Fruit fly (Drosophila melanogaster): ENCODE data around the gene MME1.
A peak's percentile ranks its signal among the peaks of the same experiment; 100 is the strongest.

The MME1 gene

dm6 chr2L:7051740-7052139 is 24.4 kb downstream of the MME1 start:
- no peak for TF ChIP-seq toe (GFP tag; optimal IDR thresholded peaks at IDR 0.05)
- TF ChIP-seq CG12768 (GFP tag; optimal IDR thresholded peaks at IDR 0.05): no peak
- TF ChIP-seq kay (GFP tag; ENCODE audit: borderline replicate concordance): no peak

dm6 chr2L:7056189-7056926 is 29.0 kb downstream of the MME1 start, which contains the start of gene Mnn1:
TSS of gene Mnn1 (plus strand) at chr2L:7056301.
- TF ChIP-seq CG7045 (GFP tag; optimal IDR thresholded peaks at IDR 0.05): peak; percentile 36
- peak; percentile 49 for TF ChIP-seq CG14711 (tag; optimal IDR thresholded peaks at IDR 0.05)
- peak; percentile 42 for TF ChIP-seq tj (GFP tag; optimal IDR thresholded peaks at IDR 0.05)
- no peak for TF ChIP-seq CG5204 (GFP tag; optimal IDR thresholded peaks at IDR 0.05)
- peak; percentile 40 for TF ChIP-seq CG12768 (GFP tag; optimal IDR thresholded peaks at IDR 0.05)
- peak; percentile 79 for TF ChIP-seq Crg-1 (GFP tag; optimal IDR thresholded peaks at IDR 0.05)
- peak; percentile 52 for TF ChIP-seq Clk (GFP tag; optimal IDR thresholded peaks at IDR 0.05)
- TF ChIP-seq CG1620 (GFP tag; optimal IDR thresholded peaks at IDR 0.05): peak; percentile 72
- TF ChIP-seq ovo (GFP tag; optimal IDR thresholded peaks at IDR 0.05): peak; percentile 16
- TF ChIP-seq cic (GFP tag; optimal IDR thresholded peaks at IDR 0.05): peak; percentile 90
- no peak for TF ChIP-seq toe (GFP tag; optimal IDR thresholded peaks at IDR 0.05)
- peak; percentile 100 for TF ChIP-seq Mnt (GFP tag; optimal IDR thresholded peaks at IDR 0.05)
- TF ChIP-seq CG33017 (tag; optimal IDR thresholded peaks at IDR 0.05): peak; percentile 2
- peak; percentile 63 for TF ChIP-seq CG11617 (GFP tag; optimal IDR thresholded peaks at IDR 0.05)
- TF ChIP-seq kay (GFP tag; ENCODE audit: borderline replicate concordance): no peak
- TF ChIP-seq Hr96 (GFP tag; optimal IDR thresholded peaks at IDR 0.05): no peak
- TF ChIP-seq cnc (optimal IDR thresholded peaks at IDR 0.05): no peak
- peak; percentile 57 for TF ChIP-seq CG7101 (tag; optimal IDR thresholded peaks at IDR 0.05)
- TF ChIP-seq pad (GFP tag; optimal IDR thresholded peaks at IDR 0.05): peak; percentile 70
- TF ChIP-seq bab1 (GFP tag; optimal IDR thresholded peaks at IDR 0.05): peak; percentile 77

dm6 chr2L:7060751-7061150 is 33.4 kb downstream of the MME1 start, which contains the start of gene Mst27D:
TSS of gene Mst27D (minus strand) at chr2L:7060851.
- TF ChIP-seq Clk (GFP tag; optimal IDR thresholded peaks at IDR 0.05) (no peak), Hr96 (GFP tag; optimal IDR thresholded peaks at IDR 0.05) (no peak), cic (GFP tag; optimal IDR thresholded peaks at IDR 0.05) (no peak)

- TF ChIP-seq cnc (optimal IDR thresholded peaks at IDR 0.05) (peak; percentile 80 to 88), CG33017 (tag; optimal IDR thresholded peaks at IDR 0.05) (no peak)
Observed at dm6 chr2L:7063721-7064179, 36.4 kb downstream of the MME1 start, which contains the start of gene Sem1. TSS of gene Sem1 (plus strand) at chr2L:7063986.

- TF ChIP-seq CG11617 (GFP tag; optimal IDR thresholded peaks at IDR 0.05) (no peak), toe (GFP tag; optimal IDR thresholded peaks at IDR 0.05) (no peak), Mnt (GFP tag; optimal IDR thresholded peaks at IDR 0.05) (no peak), Clk (GFP tag; optimal IDR thresholded peaks at IDR 0.05) (no peak), Hr96 (GFP tag; optimal IDR thresholded peaks at IDR 0.05) (no peak), kay (GFP tag; ENCODE audit: borderline replicate concordance) (no peak)
Observed at dm6 chr2L:7065687-7066086, 38.4 kb downstream of the MME1 start, which contains the start of gene Nuf2. TSS of gene Nuf2 (minus strand) at chr2L:7065837.

DNA sequence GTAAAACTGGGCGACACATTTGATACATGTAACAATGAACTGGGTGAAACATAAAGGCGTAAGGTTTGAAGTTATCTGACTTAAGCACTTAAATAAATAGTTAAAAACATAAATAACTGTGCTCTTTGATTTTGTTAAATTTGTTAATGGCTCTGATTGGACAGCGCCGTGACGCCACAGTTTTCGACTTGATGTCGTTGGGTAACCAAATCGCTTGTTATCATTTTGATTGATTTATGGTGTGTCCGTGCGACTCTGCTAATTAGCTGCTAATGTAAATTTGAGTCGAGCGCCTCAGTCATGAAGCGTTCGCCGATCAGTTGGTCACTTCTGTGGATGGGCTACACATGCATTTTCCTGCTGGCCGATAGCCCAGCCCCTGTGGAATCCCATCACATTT is 40.4 kb downstream of the MME1 start, which contains the start of gene Ugt307A1:
Gene Ugt307A1, plus strand, starts transcription at position 301 of the 400 bp plus-strand sequence.
- TF ChIP-seq CG12768 (GFP tag; optimal IDR thresholded peaks at IDR 0.05): no peak
- no peak for TF ChIP-seq CG33017 (tag; optimal IDR thresholded peaks at IDR 0.05)
- TF ChIP-seq tj (GFP tag; optimal IDR thresholded peaks at IDR 0.05): no peak
- no peak for TF ChIP-seq CG11617 (GFP tag; optimal IDR thresholded peaks at IDR 0.05)
- no peak for TF ChIP-seq CG7045 (GFP tag; optimal IDR thresholded peaks at IDR 0.05)
- no peak for TF ChIP-seq Crg-1 (GFP tag; optimal IDR thresholded peaks at IDR 0.05)
- no peak for TF ChIP-seq cic (GFP tag; optimal IDR thresholded peaks at IDR 0.05)
- TF ChIP-seq CG14711 (tag; optimal IDR thresholded peaks at IDR 0.05): no peak
- TF ChIP-seq kay (GFP tag; ENCODE audit: borderline replicate concordance): no peak
- no peak for TF ChIP-seq Clk (GFP tag; optimal IDR thresholded peaks at IDR 0.05)
- TF ChIP-seq ovo (GFP tag; optimal IDR thresholded peaks at IDR 0.05): no peak
- TF ChIP-seq Mnt (GFP tag; optimal IDR thresholded peaks at IDR 0.05): no peak
- TF ChIP-seq bab1 (GFP tag; optimal IDR thresholded peaks at IDR 0.05): no peak
- no peak for TF ChIP-seq cnc (optimal IDR thresholded peaks at IDR 0.05)

- TF ChIP-seq cnc (optimal IDR thresholded peaks at IDR 0.05): no peak
- no peak for TF ChIP-seq CG1620 (GFP tag; optimal IDR thresholded peaks at IDR 0.05)
- no peak for TF ChIP-seq pad (GFP tag; optimal IDR thresholded peaks at IDR 0.05)
- TF ChIP-seq ovo (GFP tag; optimal IDR thresholded peaks at IDR 0.05): no peak
- no peak for TF ChIP-seq Hr96 (GFP tag; optimal IDR thresholded peaks at IDR 0.05)
- no peak for TF ChIP-seq CG14711 (tag; optimal IDR thresholded peaks at IDR 0.05)
- TF ChIP-seq cic (GFP tag; optimal IDR thresholded peaks at IDR 0.05): no peak
- no peak for TF ChIP-seq Crg-1 (GFP tag; optimal IDR thresholded peaks at IDR 0.05)
- no peak for TF ChIP-seq CG7045 (GFP tag; optimal IDR thresholded peaks at IDR 0.05)
- TF ChIP-seq tj (GFP tag; optimal IDR thresholded peaks at IDR 0.05): no peak
- no peak for TF ChIP-seq Mnt (GFP tag; optimal IDR thresholded peaks at IDR 0.05)
- no peak for TF ChIP-seq kay (GFP tag; ENCODE audit: borderline replicate concordance)
Observed at dm6 chr2L:7071219-7071618, 43.9 kb downstream of the MME1 start.
